Worm (Caenorhabditis elegans): ENCODE measurements around the gene pals-25.

DNA sequence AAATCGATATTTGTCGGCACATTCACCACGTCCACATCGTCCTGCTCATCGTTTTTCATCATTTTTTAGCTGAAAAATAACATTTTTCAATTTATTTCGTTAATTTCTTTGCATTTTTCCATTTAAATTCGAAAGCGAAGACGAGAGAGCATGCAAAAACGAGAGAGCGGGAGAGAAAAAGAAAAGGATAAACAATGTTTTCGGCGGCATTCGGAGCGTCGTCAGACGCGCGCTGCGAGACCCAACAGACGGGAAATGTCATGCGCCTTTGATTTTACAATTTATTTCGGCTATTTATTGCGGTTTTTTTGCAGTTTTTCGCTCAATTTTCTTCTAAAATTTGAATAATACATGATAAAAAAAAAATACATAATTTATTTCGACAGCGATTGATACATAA is 48.0 kb upstream of the pals-25 start, which contains the start of gene attf-3:
- TF ChIP-seq tab-1 (GFP tag; IDR thresholded peaks at IDR 0.05) (no peak), klf-2 (GFP tag; conservative IDR thresholded peaks at IDR 0.05) (no peak), flt-1 (GFP tag; IDR thresholded peaks at IDR 0.05) (no peak), ref-1 (GFP tag; conservative IDR thresholded peaks at IDR 0.05) (no peak), T22C8.4 (GFP tag; IDR thresholded peaks at IDR 0.05) (no peak), ztf-29 (GFP tag; IDR thresholded peaks at IDR 0.05) (no peak)

Data from whole organism, midembryonic.